Worm (Caenorhabditis elegans) whole organism, late embryonic: ENCODE measurements around the gene elb-1.

Experiments used
- C38D4.7 ChIP-seq: fragments of 200-800 bp; sonication (Bioruptor generic); optimal IDR thresholded peaks from 2 replicates; lab custom pipeline; 2018; ENCODE audit warnings: mild to moderate bottlenecking, missing genetic modification characterization, moderate library complexity, missing compliant biosample characterization
- F13H6.1 ChIP-seq: sonication (generic microtip); optimal IDR thresholded peaks from 2 replicates; lab custom pipeline; 2016; ENCODE audit warnings: missing genetic modification characterization, missing compliant biosample characterization
- K02D7.2 ChIP-seq: sonication (generic microtip); optimal IDR thresholded peaks from 2 replicates; lab custom pipeline; 2017; ENCODE audit warnings: mild to moderate bottlenecking, missing genetic modification characterization, missing compliant biosample characterization
- T23F11.4 ChIP-seq: fragments of 200-800 bp; sonication (Bioruptor generic); optimal IDR thresholded peaks from 2 replicates; lab custom pipeline; 2018; ENCODE audit warnings: mild to moderate bottlenecking, missing genetic modification characterization, missing compliant biosample characterization
- Y22D7AL.16 ChIP-seq: sonication (generic microtip); optimal IDR thresholded peaks from 2 replicates; lab custom pipeline; 2016; ENCODE audit warnings: missing genetic modification characterization, missing compliant biosample characterization
- ceh-18 ChIP-seq: sonication (generic microtip); optimal IDR thresholded peaks from 2 replicates; lab custom pipeline; 2016; ENCODE audit warnings: missing genetic modification characterization, missing compliant biosample characterization
- ceh-24 ChIP-seq: sonication (generic microtip); optimal IDR thresholded peaks from 2 replicates; lab custom pipeline; 2016; ENCODE audit warnings: mild to moderate bottlenecking, missing genetic modification characterization, missing compliant biosample characterization
- ceh-31 ChIP-seq: sonication (generic microtip); optimal IDR thresholded peaks from 2 replicates; lab custom pipeline; 2016; ENCODE audit warnings: missing genetic modification characterization, missing compliant biosample characterization
- ceh-48 ChIP-seq: sonication (generic microtip); optimal IDR thresholded peaks from 2 replicates; lab custom pipeline; 2016; ENCODE audit warnings: missing genetic modification characterization, inconsistent platforms, missing compliant biosample characterization
- dmd-4 ChIP-seq: sonication (generic microtip); optimal IDR thresholded peaks from 2 replicates; lab custom pipeline; 2016; ENCODE audit warnings: borderline replicate concordance, missing genetic modification characterization, missing compliant biosample characterization
- eyg-1 ChIP-seq: sonication (generic microtip); optimal IDR thresholded peaks from 2 replicates; lab custom pipeline; 2016; ENCODE audit warnings: missing genotype, missing genetic modification characterization, missing compliant biosample characterization
- fax-1 ChIP-seq: sonication (generic microtip); optimal IDR thresholded peaks from 2 replicates; lab custom pipeline; 2016; ENCODE audit warnings: missing genotype, missing genetic modification characterization, missing compliant biosample characterization
- fkh-10 ChIP-seq: fragments of 150-350 bp; optimal IDR thresholded peaks from 2 replicates; lab custom pipeline; 2014; ENCODE audit warnings: missing biosample characterization, missing genetic modification reagents, missing genetic modification characterization
- fkh-6 ChIP-seq: sonication (generic microtip); optimal IDR thresholded peaks from 2 replicates; lab custom pipeline; 2016; ENCODE audit warnings: missing genetic modification characterization, missing compliant biosample characterization
- hlh-15 ChIP-seq: sonication (generic microtip); optimal IDR thresholded peaks from 2 replicates; lab custom pipeline; 2016; ENCODE audit warnings: missing genetic modification characterization, missing compliant biosample characterization
- hlh-30 ChIP-seq: sonication (generic microtip); optimal IDR thresholded peaks from 2 replicates; lab custom pipeline; 2017; ENCODE audit warnings: antibody characterized with exemption, missing genetic modification characterization, missing compliant biosample characterization; ENCODE audit not compliant: insufficient read depth
- hlh-6 ChIP-seq: sonication (generic microtip); optimal IDR thresholded peaks from 2 replicates; lab custom pipeline; 2016; ENCODE audit warnings: missing genotype, missing genetic modification characterization, missing compliant biosample characterization
- hlh-8 ChIP-seq: sonication (generic microtip); optimal IDR thresholded peaks from 2 replicates; lab custom pipeline; 2016; ENCODE audit warnings: missing genotype, missing genetic modification characterization, missing compliant biosample characterization
- lim-6 ChIP-seq: sonication (generic microtip); optimal IDR thresholded peaks from 2 replicates; lab custom pipeline; 2016; ENCODE audit warnings: missing genetic modification characterization, missing compliant biosample characterization
- mec-3 ChIP-seq: sonication (generic microtip); optimal IDR thresholded peaks from 2 replicates; lab custom pipeline; 2016; ENCODE audit warnings: borderline replicate concordance, missing genetic modification characterization, missing compliant biosample characterization
- nfya-1 ChIP-seq: sonication (generic microtip); optimal IDR thresholded peaks from 2 replicates; lab custom pipeline; 2017; ENCODE audit warnings: missing genetic modification characterization, mild to moderate bottlenecking, missing compliant biosample characterization, antibody characterized with exemption, moderate library complexity
- nhr-232 ChIP-seq: sonication (generic microtip); optimal IDR thresholded peaks from 2 replicates; lab custom pipeline; 2016; ENCODE audit warnings: missing genetic modification characterization, missing compliant biosample characterization
- pax-1 ChIP-seq: fragments of 150-350 bp; optimal IDR thresholded peaks from 2 replicates; lab custom pipeline; 2014; ENCODE audit warnings: missing biosample characterization, missing genetic modification characterization
- pha-4 ChIP-seq: fragments of 150-350 bp; optimal IDR thresholded peaks from 2 replicates; lab custom pipeline; 2018; ENCODE audit warnings: missing biosample characterization, missing genetic modification reagents, missing genetic modification characterization
- pros-1 ChIP-seq: fragments of 150-350 bp; optimal IDR thresholded peaks from 2 replicates; lab custom pipeline; 2014; ENCODE audit warnings: missing biosample characterization, missing genetic modification reagents, missing genetic modification characterization
- ref-2 ChIP-seq: sonication (generic microtip); optimal IDR thresholded peaks from 2 replicates; lab custom pipeline; 2016; ENCODE audit warnings: missing genetic modification characterization, missing compliant biosample characterization
- rnt-1 ChIP-seq: sonication (generic microtip); optimal IDR thresholded peaks from 2 replicates; lab custom pipeline; 2016; ENCODE audit warnings: missing genetic modification characterization, missing compliant biosample characterization
- sdc-2 ChIP-seq: sonication (generic microtip); optimal IDR thresholded peaks from 2 replicates; lab custom pipeline; 2016; ENCODE audit warnings: missing genotype, missing genetic modification characterization, missing compliant biosample characterization
- sox-4 ChIP-seq: sonication (generic microtip); optimal IDR thresholded peaks from 2 replicates; lab custom pipeline; 2017; ENCODE audit warnings: mild to moderate bottlenecking, missing genetic modification characterization, inconsistent platforms, missing compliant biosample characterization
- tbx-7 ChIP-seq: sonication (generic microtip); optimal IDR thresholded peaks from 2 replicates; lab custom pipeline; 2016; ENCODE audit warnings: missing genotype, missing genetic modification characterization, missing compliant biosample characterization
- ttx-3 ChIP-seq: sonication (generic microtip); optimal IDR thresholded peaks from 2 replicates; lab custom pipeline; 2016; ENCODE audit warnings: missing genetic modification reagents, missing genetic modification characterization, missing compliant biosample characterization
- unc-3 ChIP-seq, 2 experiments: fragments of 200-800 bp in 1 of 2; sonication (Bioruptor generic) in 1 of 2; sonication (generic microtip) in 1 of 2; conservative IDR thresholded peaks in 1 of 2; optimal IDR thresholded peaks in 1 of 2; 2 replicates each; pipeline versions ENCODE4 v1.3.6 to Lab custom; 2016 to 2022; ENCODE audit warnings: missing compliant biosample characterization in 2 of 2, missing genetic modification characterization in 2 of 2, missing genetic modification reagents in 1 of 2
- unc-42 ChIP-seq: sonication (generic microtip); optimal IDR thresholded peaks from 2 replicates; lab custom pipeline; 2016; ENCODE audit warnings: missing genotype, missing genetic modification characterization, missing compliant biosample characterization
- zip-5 ChIP-seq: sonication (generic microtip); optimal IDR thresholded peaks from 2 replicates; lab custom pipeline; 2016; ENCODE audit warnings: missing genetic modification characterization, missing compliant biosample characterization

Gene elb-1

DNA sequence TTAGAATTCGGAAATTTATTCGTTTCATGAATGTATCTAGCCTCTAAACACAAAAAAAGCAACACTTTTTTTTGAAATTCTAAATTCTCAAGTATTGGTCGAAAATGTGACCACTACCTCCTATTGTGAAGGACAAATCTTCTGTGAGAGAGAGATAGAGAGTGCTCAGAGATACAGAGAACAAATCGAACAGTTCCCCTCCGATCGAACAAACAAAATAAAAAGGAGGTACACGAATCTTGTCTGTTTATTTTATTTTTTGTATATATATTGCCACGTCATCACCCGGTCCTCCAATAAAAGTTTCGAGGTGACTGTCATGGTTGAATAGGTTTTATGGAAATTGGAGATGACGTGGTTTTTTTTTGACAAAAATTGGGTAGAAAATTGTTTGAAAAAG, 21.6 kb upstream of the elb-1 start:
- no peak for TF ChIP-seq ttx-3 (tag; lab: Kevin White, UChicago)
- TF ChIP-seq Y22D7AL.16 (tag; lab: Kevin White, UChicago) = no peak
- TF ChIP-seq, all 69 proteins: peak for 0

DNA sequence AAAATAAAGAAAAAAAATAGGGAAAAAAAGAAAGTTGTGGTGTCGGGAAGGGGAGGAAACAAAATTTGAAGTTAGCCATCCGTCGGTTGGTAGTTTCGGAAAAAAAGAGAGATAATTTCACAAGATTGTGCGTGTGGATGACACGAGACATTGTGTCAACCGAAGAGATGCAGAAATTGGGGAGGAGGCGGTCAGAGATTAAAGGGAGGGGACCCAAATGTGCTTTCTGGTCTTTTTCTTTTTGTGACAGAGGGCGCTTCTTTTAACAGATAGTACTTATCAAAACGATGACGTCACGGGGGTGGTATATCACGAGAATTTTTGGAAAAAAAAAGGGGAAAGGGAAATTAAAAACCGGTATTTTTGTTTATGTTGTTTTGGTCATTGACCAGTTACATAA, 19.2 kb upstream of the elb-1 start:
- TF ChIP-seq nfya-1 (tag; lab: Kevin White, UChicago) (peak; percentile 11), ceh-18 (tag; lab: Kevin White, UChicago) (peak; percentile 24), C38D4.7 (GFP tag; lab: Kevin White, UChicago) (no peak)

DNA sequence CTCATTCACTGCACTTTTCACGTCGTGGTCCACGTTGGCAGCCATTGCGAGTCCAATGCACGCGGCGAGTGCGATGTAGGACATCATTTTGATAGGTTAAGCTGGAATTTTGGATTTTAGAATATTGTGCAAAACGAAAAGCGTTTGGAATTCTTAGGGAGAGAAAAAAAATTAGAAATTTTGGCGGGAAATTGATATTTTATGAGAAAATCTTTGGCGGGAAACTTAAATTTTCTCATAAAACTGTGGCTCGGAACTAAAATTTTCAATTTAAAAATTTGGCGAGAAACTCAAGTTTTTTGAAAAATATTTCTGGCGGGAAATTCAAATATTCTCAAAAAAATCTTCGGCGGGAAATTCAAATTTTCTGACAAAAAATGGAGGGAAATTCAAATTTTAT, 18.3 kb upstream of the elb-1 start, which contains the start of gene sup-1:
Gene sup-1 (minus strand): TSS at position 101 of the 400 bp plus-strand sequence.
- TF ChIP-seq ref-2 = no peak
- TF ChIP-seq mec-3 (tag; lab: Kevin White, UChicago) = no peak
- TF ChIP-seq ttx-3 (tag; lab: Kevin White, UChicago) = no peak

DNA sequence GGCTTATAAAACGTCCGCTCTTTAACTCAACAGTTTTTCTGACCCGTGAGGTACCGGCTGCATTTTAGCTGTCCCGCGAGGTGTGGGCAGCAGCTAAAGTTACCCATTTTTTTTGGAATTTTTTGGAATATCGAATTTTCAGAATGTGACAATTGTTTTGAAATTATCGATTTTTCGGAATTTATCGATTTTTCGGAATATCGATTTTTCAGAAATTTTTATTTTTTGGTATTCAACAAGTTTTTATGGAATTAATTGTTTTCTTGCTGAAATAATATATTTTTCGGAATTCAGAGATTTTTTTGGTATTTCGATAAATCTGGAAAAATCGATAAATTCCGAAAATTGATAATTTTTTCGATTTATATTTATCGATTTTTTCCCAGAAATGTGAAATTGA, 13.7 kb upstream of the elb-1 start:
- TF ChIP-seq ref-2 (no peak), ceh-48 (tag; lab: Kevin White, UChicago) (peak; percentile 39)

DNA sequence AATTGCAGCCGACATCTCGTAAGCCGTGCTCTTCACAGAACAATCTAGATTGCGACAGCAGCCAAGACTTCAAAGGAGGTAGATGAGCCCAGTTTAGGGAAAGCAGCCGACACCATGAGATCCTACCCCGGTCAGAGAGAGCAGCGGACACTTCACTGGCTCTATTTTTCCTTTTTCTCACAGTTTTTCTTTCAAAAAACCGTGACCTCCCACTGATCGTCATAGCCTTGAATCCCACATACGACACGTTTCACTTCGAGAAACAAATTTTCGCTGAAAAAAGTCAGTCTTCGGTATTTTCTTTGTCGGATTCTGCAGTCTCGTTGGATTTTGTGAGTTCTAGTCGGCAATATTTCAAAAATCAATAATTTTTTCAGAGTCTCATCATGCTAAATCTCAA, 12.8 kb upstream of the elb-1 start, which contains the start of gene Y41C4A.21:
Gene Y41C4A.21 (plus strand): TSS at position 301 of the 400 bp plus-strand sequence.
- TF ChIP-seq F13H6.1 (no peak), tbx-7 (tag; lab: Kevin White, UChicago) (no peak), eyg-1 (tag; lab: Kevin White, UChicago) (no peak), rnt-1 (tag; lab: Kevin White, UChicago) (no peak), hlh-6 (no peak), hlh-15 (tag; lab: Kevin White, UChicago) (no peak), hlh-30 (tag; lab: Kevin White, UChicago) (no peak), zip-5 (tag; lab: Kevin White, UChicago) (no peak), ref-2 (no peak), K02D7.2 (tag; lab: Kevin White, UChicago) (no peak), dmd-4 (tag; lab: Kevin White, UChicago) (no peak), pros-1 (tag; lab: Kevin White, UChicago) (no peak), nfya-1 (tag; lab: Kevin White, UChicago) (no peak), hlh-8 (tag; lab: Kevin White, UChicago) (no peak), pax-1 (no peak), fkh-6 (tag; lab: Kevin White, UChicago) (no peak), lim-6 (tag; lab: Kevin White, UChicago) (no peak), sdc-2 (tag; lab: Kevin White, UChicago) (no peak)
- TF ChIP-seq, all 69 proteins: peak for 0

DNA sequence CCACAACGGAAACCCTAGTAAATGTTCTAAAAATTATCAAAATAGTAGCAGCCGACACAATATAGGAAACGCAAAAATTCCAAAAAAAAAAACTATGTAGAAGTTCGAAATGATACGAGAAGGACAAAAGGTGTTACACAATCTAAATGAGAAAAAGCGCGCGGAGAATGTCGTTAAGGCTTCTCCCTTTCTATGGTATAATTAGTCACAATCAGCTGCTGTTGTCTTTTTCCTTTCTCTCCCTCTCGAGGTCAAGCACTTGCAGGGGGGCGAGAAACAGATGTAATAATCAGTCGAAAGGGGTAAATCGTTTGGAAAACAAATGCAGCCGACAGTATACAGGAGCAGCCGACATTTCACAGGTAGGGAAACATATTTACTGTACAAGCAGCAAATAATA, 12.2 kb upstream of the elb-1 start:
- TF ChIP-seq dmd-4 (tag; lab: Kevin White, UChicago) (no peak), K02D7.2 (tag; lab: Kevin White, UChicago) (no peak), nhr-232 (tag; lab: Kevin White, UChicago) (no peak), hlh-8 (tag; lab: Kevin White, UChicago) (no peak), ceh-24 (tag; lab: Kevin White, UChicago) (no peak), T23F11.4 (GFP tag; lab: Kevin White, UChicago) (no peak), sox-4 (no peak), fkh-10 (GFP tag; lab: Kevin White, UChicago) (no peak), unc-42 (no peak), C38D4.7 (GFP tag; lab: Kevin White, UChicago) (no peak), hlh-6 (no peak), hlh-15 (tag; lab: Kevin White, UChicago) (no peak), eyg-1 (tag; lab: Kevin White, UChicago) (no peak), fax-1 (no peak), tbx-7 (tag; lab: Kevin White, UChicago) (no peak), pax-1 (no peak), unc-3 (GFP tag; conservative IDR thresholded peaks at IDR 0.05; lab: Robert Waterston, UW) (no peak), unc-3 (tag; optimal IDR thresholded peaks at IDR 0.05; lab: Kevin White, UChicago) (no peak), ceh-31 (tag; lab: Kevin White, UChicago) (no peak), zip-5 (tag; lab: Kevin White, UChicago) (no peak), pha-4 (tag; lab: Kevin White, UChicago) (no peak)
